Fruit fly (Drosophila melanogaster) whole organism, pupa: ENCODE data around the gene CG2017.

Experiments used
- CG10348 ChIP-seq: fragments of 200-800 bp; sonication (Bioruptor generic); IDR thresholded peaks from 2 replicates; pipeline ENCODE4 v1.3.6; 2022; ENCODE audit warnings: missing biosample characterization, missing genetic modification characterization
- CG12605 ChIP-seq: fragments of 200-800 bp; sonication (Bioruptor generic); IDR thresholded peaks from 2 replicates; pipeline ENCODE4 v1.3.6; 2022; ENCODE audit warnings: missing biosample characterization, missing genetic modification characterization
- CG13204 ChIP-seq: fragments of 200-800 bp; sonication (Bioruptor generic); optimal IDR thresholded peaks from 2 replicates; lab custom pipeline; 2018; ENCODE audit warnings: missing biosample characterization, mild to moderate bottlenecking, missing genetic modification characterization, moderate library complexity
- CG14655 ChIP-seq: fragments of 200-800 bp; sonication (Bioruptor generic); optimal IDR thresholded peaks from 3 replicates; lab custom pipeline; 2017; ENCODE audit warnings: mild to moderate bottlenecking, missing biosample characterization, missing genetic modification reagents, missing genetic modification characterization
- CG15710 ChIP-seq: fragments of 200-800 bp; sonication (Bioruptor generic); optimal IDR thresholded peaks from 2 replicates; lab custom pipeline; 2018; ENCODE audit warnings: missing biosample characterization, mild to moderate bottlenecking, missing genetic modification characterization, moderate library complexity
- CG17806 ChIP-seq: fragments of 200-800 bp; sonication (Bioruptor generic); optimal IDR thresholded peaks from 2 replicates; lab custom pipeline; 2018; ENCODE audit warnings: missing biosample characterization, mild to moderate bottlenecking, missing genetic modification characterization, moderate library complexity
- CG32121 ChIP-seq: fragments of 200-800 bp; sonication (Bioruptor generic); IDR thresholded peaks from 2 replicates; pipeline ENCODE4 v1.3.6; 2022; ENCODE audit warnings: missing biosample characterization, missing genetic modification characterization
- CG34367 ChIP-seq: fragments of 200-800 bp; sonication (Bioruptor generic); optimal IDR thresholded peaks from 2 replicates; lab custom pipeline; 2018; ENCODE audit warnings: missing biosample characterization, mild to moderate bottlenecking, missing genetic modification characterization
- CG4496 ChIP-seq: fragments of 200-800 bp; sonication (Bioruptor generic); IDR thresholded peaks from 3 replicates; pipeline ENCODE4 v1.3.6; 2022; ENCODE audit warnings: missing biosample characterization, missing genetic modification characterization
- CG8159 ChIP-seq: fragments of 200-800 bp; sonication (Bioruptor generic); optimal IDR thresholded peaks from 3 replicates; lab custom pipeline; 2018; ENCODE audit warnings: missing biosample characterization, mild to moderate bottlenecking, missing genetic modification characterization, moderate library complexity
- CG8301 ChIP-seq: fragments of 200-800 bp; sonication (Bioruptor generic); optimal IDR thresholded peaks from 2 replicates; lab custom pipeline; 2018; ENCODE audit warnings: missing biosample characterization, mild to moderate bottlenecking, missing genetic modification characterization
- CG9948 ChIP-seq: fragments of 200-800 bp; sonication (Bioruptor generic); optimal IDR thresholded peaks from 2 replicates; lab custom pipeline; 2018; ENCODE audit warnings: missing biosample characterization, mild to moderate bottlenecking, missing genetic modification characterization, moderate library complexity
- D1 ChIP-seq: fragments of 200-800 bp; sonication (Bioruptor generic); optimal IDR thresholded peaks from 2 replicates; lab custom pipeline; 2018; ENCODE audit warnings: missing biosample characterization, mild to moderate bottlenecking, missing genetic modification characterization, moderate library complexity
- EcR ChIP-seq: fragments of 200-800 bp; sonication (Bioruptor generic); optimal IDR thresholded peaks from 3 replicates; lab custom pipeline; 2019; ENCODE audit warnings: missing biosample characterization, missing genetic modification characterization, mild to moderate bottlenecking, moderate library complexity, missing genetic modification reagents
- Ets98B ChIP-seq: fragments of 200-800 bp; sonication (Bioruptor generic); IDR thresholded peaks from 2 replicates; pipeline ENCODE4 v1.3.6; 2022; ENCODE audit warnings: missing biosample characterization, missing genetic modification characterization
- Pif1A ChIP-seq: fragments of 200-800 bp; sonication (Bioruptor generic); optimal IDR thresholded peaks from 3 replicates; lab custom pipeline; 2016; ENCODE audit warnings: missing biosample characterization, missing genetic modification characterization
- Pif1B ChIP-seq: fragments of 200-800 bp; sonication (Bioruptor generic); optimal IDR thresholded peaks from 3 replicates; lab custom pipeline; 2016; ENCODE audit warnings: missing biosample characterization, missing genetic modification characterization
- Snoo ChIP-seq: fragments of 200-800 bp; sonication (Bioruptor generic); optimal IDR thresholded peaks from 3 replicates; lab custom pipeline; 2017; ENCODE audit warnings: missing biosample characterization, mild to moderate bottlenecking, missing genetic modification characterization, inconsistent platforms
- fd96Ca ChIP-seq: fragments of 200-800 bp; sonication (Bioruptor generic); IDR thresholded peaks from 3 replicates; pipeline ENCODE4 v1.3.6; 2022; ENCODE audit warnings: missing biosample characterization, missing genetic modification characterization
- gl ChIP-seq: fragments of 200-800 bp; sonication (Bioruptor generic); optimal IDR thresholded peaks from 2 replicates; lab custom pipeline; 2018; ENCODE audit warnings: missing biosample characterization, mild to moderate bottlenecking, missing genetic modification characterization
- rn ChIP-seq: fragments of 200-800 bp; sonication (Bioruptor generic); IDR thresholded peaks from 2 replicates; pipeline ENCODE4 v1.3.6; 2022; ENCODE audit warnings: missing biosample characterization, missing genetic modification characterization

Gene CG2017

DNA sequence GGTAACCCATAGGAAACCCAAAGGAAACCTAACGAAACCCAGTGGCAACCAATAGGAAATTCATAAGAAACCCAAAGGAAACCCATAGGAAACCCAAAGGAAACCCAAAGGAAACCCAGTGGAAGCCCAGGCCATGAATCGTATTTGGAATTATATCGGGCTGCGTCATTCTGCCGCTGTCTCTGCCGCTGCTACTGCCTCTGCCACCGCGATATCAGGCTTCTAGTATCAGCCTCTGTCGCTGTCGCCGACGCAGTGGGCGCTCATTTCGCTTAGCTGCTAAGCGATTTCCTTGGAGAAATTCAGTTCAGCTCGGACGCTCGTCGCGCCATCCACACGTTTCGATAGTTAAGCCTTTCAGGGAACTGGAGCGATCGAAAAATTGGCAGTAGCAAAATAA lies 30.9 kb downstream of the CG2017 start, which contains the start of gene CG1208:
TSS of gene CG1208 (plus strand) at position 301 of the 400 bp plus-strand sequence.
- TF ChIP-seq CG17806 (tag; lab: Kevin White, UChicago) (no peak), Snoo (no peak), CG34367 (tag; lab: Kevin White, UChicago) (no peak), rn (GFP tag; lab: Robert Waterston, UW) (no peak), CG9948 (tag; lab: Kevin White, UChicago) (no peak), D1 (tag; lab: Kevin White, UChicago) (no peak), EcR (no peak), CG12605 (no peak), Pif1A (GFP tag; lab: Kevin White, UChicago) (no peak), CG10348 (GFP tag; lab: Robert Waterston, UW) (no peak), Pif1B (no peak), CG32121 (no peak), CG14655 (GFP tag; lab: Kevin White, UChicago) (no peak)

dm6 chr3R:5829762-5830161 lies 32.4 kb downstream of the CG2017 start, which contains the start of gene glob3:
glob3 (plus strand) TSS chr3R:5830062.
- TF ChIP-seq CG32121 (no peak), rn (GFP tag; lab: Robert Waterston, UW) (no peak), CG10348 (GFP tag; lab: Robert Waterston, UW) (no peak), CG34367 (tag; lab: Kevin White, UChicago) (no peak), EcR (no peak), CG13204 (GFP tag; lab: Kevin White, UChicago) (no peak), CG15710 (tag; lab: Kevin White, UChicago) (no peak), CG9948 (tag; lab: Kevin White, UChicago) (no peak), CG8159 (tag; lab: Kevin White, UChicago) (no peak), Pif1B (no peak), fd96Ca (GFP tag; lab: Robert Waterston, UW) (no peak), CG4496 (GFP tag; lab: Robert Waterston, UW) (no peak), Snoo (no peak), gl (tag; lab: Kevin White, UChicago) (no peak), CG12605 (no peak), Ets98B (GFP tag; lab: Robert Waterston, UW) (no peak)

dm6 chr3R:5824456-5824855 lies 37.7 kb downstream of the CG2017 start, which contains the start of the genes Sec20 and dgrn:
Sec20 (minus strand) TSS chr3R:5824532.
dgrn (plus strand) TSS chr3R:5824615.
- TF ChIP-seq CG13204 (GFP tag; lab: Kevin White, UChicago) (no peak), CG9948 (tag; lab: Kevin White, UChicago) (peak; percentile 43), Snoo (peak; percentile 48), gl (tag; lab: Kevin White, UChicago) (no peak), Ets98B (GFP tag; lab: Robert Waterston, UW) (peak; percentile 22; the same call in 1 of the 2 replicates), D1 (tag; lab: Kevin White, UChicago) (no peak), Pif1B (peak; percentile 55), CG14655 (GFP tag; lab: Kevin White, UChicago) (no peak), CG8301 (tag; lab: Kevin White, UChicago) (no peak), CG15710 (tag; lab: Kevin White, UChicago) (peak; percentile 60), CG34367 (tag; lab: Kevin White, UChicago) (peak; percentile 25), CG12605 (no peak), CG8159 (tag; lab: Kevin White, UChicago) (peak; percentile 66), rn (GFP tag; lab: Robert Waterston, UW) (no peak), EcR (no peak), CG17806 (tag; lab: Kevin White, UChicago) (peak; percentile 55)

dm6 chr3R:5821750-5822149 lies 40.5 kb downstream of the CG2017 start, which contains the start of gene CG46303:
CG46303 (plus strand) TSS chr3R:5821972.
- TF ChIP-seq CG14655 (GFP tag; lab: Kevin White, UChicago): no peak
- no peak for TF ChIP-seq CG8159 (tag; lab: Kevin White, UChicago)
- TF ChIP-seq CG9948 (tag; lab: Kevin White, UChicago): no peak
- TF ChIP-seq Snoo: no peak
- no peak for TF ChIP-seq rn (GFP tag; lab: Robert Waterston, UW)
- no peak for TF ChIP-seq CG10348 (GFP tag; lab: Robert Waterston, UW)
- no peak for TF ChIP-seq Ets98B (GFP tag; lab: Robert Waterston, UW)
- no peak for TF ChIP-seq CG13204 (GFP tag; lab: Kevin White, UChicago)
- no peak for TF ChIP-seq Pif1A (GFP tag; lab: Kevin White, UChicago)

DNA sequence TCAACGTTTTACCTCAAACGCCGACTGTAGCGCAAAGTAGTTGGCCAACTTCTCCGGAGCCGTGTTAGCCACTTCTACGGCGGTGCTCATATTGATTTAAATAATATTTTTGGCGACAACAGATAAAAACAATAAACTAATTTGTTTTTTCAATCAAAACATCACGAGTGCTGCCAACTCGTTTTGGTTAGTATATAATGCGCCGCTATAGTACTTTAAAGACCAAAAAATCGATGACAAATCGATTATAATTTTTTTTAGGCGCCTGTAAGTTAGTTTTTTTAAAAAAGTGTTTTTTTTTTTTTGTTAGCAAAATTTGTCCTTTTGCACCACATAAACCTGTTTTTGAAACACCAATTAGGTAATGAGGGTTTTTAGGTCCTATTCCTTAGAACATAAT lies 41.0 kb downstream of the CG2017 start, which contains the start of gene Hpr1:
TSS of gene Hpr1 (minus strand) at position 198 of the 400 bp plus-strand sequence.
- TF ChIP-seq Pif1A (GFP tag; lab: Kevin White, UChicago): no peak
- TF ChIP-seq gl (tag; lab: Kevin White, UChicago): no peak
- TF ChIP-seq CG32121: no peak
- TF ChIP-seq CG8301 (tag; lab: Kevin White, UChicago): no peak
- no peak for TF ChIP-seq CG17806 (tag; lab: Kevin White, UChicago)
- no peak for TF ChIP-seq Snoo
- no peak for TF ChIP-seq CG10348 (GFP tag; lab: Robert Waterston, UW)
- TF ChIP-seq Pif1B: no peak
- no peak for TF ChIP-seq CG14655 (GFP tag; lab: Kevin White, UChicago)
- TF ChIP-seq CG9948 (tag; lab: Kevin White, UChicago): no peak
- no peak for TF ChIP-seq CG12605

dm6 chr3R:5813157-5813659 lies 49.0 kb downstream of the CG2017 start, which contains the start of gene CG42675:
CG42675 (plus strand) TSS chr3R:5813609.
- peak; percentile 63; the same call in 2 of the 3 replicates for TF ChIP-seq CG4496 (GFP tag; lab: Robert Waterston, UW)
- TF ChIP-seq D1 (tag; lab: Kevin White, UChicago): no peak
- peak; percentile 14; the same call in 1 of the 2 replicates for TF ChIP-seq CG32121
- TF ChIP-seq Ets98B (GFP tag; lab: Robert Waterston, UW): peak; percentile 37; the same call in 1 of the 2 replicates
